Worm (Caenorhabditis elegans): ENCODE data around the gene R05G6.9.

DNA sequence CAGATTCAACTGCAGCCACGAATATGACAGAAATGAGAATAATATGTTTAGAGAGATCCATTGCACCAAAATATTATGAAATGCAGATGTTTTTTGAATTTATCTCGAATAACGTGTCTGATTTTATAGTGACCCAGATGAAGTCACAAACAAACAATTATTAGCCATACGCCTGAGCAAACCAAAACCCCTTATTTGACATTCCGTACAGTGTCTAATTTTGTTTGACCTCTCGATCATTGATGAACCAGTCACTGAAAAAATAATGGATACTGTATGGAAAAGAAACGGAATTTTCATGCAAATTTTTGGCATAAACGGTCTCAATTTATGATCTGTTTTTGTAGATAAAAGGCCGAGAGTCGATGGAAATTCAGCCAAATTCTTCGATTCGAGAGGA is at the start of gene R05G6.9, which contains the start of gene R05G6.3:
- TF ChIP-seq nhr-76 (tag; optimal IDR thresholded peaks at IDR 0.05) (no peak), ZK546.5 (tag; optimal IDR thresholded peaks at IDR 0.05) (no peak), ama-1 (optimal IDR thresholded peaks at IDR 0.05) (no peak), mep-1 (tag; optimal IDR thresholded peaks at IDR 0.05) (no peak), dmd-9 (GFP tag; IDR thresholded peaks at IDR 0.05) (no peak), daf-12 (tag; optimal IDR thresholded peaks at IDR 0.05) (no peak)

Measured in whole organism, L4 larva.